Fruit fly (Drosophila melanogaster) Kc167 (cell line): ENCODE data around the gene CG15601.

Experiments
- Myc ChIP-seq: fragments of >200 bp; optimal IDR thresholded peaks from 2 replicates; lab custom pipeline; 2017; ENCODE audit warnings: missing external identifiers
- Sin3A ChIP-seq: fragments of >200 bp; optimal IDR thresholded peaks from 2 replicates; lab custom pipeline; 2018; ENCODE audit warnings: missing external identifiers
- psq ChIP-seq: fragments of >200 bp; optimal IDR thresholded peaks from 2 replicates; lab custom pipeline; 2017; ENCODE audit warnings: missing external identifiers
- ttk ChIP-seq: sonication (Bioruptor generic); optimal IDR thresholded peaks from 2 replicates; lab custom pipeline; 2017; ENCODE audit warnings: missing external identifiers

DNA sequence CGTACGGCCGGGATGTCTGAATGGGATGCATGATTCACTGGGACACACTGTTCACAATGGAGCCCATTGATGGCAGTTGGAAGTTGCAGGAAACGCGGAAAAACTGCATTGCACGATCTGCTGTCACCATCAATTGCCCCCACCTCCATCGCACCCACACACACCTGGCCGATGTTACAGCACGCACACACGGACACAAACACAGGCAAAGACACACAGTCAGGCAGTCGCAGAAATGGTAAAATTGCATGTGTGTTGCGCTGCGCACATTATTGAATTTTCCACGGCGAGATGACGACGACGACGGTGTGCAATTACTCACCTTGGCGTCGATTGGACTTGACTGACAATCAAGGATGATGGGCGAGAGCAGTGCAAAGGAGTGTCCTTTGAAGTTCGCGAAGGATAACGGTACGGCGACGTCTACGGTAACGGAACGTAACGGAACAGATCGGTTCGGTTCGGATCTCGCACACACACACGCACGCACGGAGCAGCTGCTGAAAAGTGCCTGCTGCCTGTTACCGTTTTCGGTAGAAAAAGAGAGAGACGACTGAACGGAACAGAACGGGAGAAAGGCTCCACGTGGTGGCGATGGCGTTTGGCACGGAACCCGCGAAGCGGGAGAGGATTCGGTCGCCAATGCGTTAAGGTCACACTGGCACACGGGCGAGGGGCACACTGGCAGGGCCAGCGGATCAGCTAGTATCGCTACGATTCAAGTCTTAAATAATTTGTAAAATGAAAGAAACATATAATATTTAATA, at the start of gene CG15601, which contains the start of gene CG9281:
- no peak for TF ChIP-seq Myc (lab: Kevin White, UChicago)
- TF ChIP-seq ttk (lab: Kevin White, UChicago): no peak
- TF ChIP-seq psq (lab: Kevin White, UChicago): no peak
- TF ChIP-seq Sin3A: no peak
